Fruit fly (Drosophila melanogaster): Measurements from ENCODE around the gene dac.

The dac gene

dm6 chr2L:16521345-16522285, 35.8 kb upstream of the dac start (continued):
- TF ChIP-seq org-1 (GFP tag; optimal IDR thresholded peaks at IDR 0.05): peak; percentile 95
- peak; percentile 91 for TF ChIP-seq CG12769 (tag; optimal IDR thresholded peaks at IDR 0.05)
- peak; percentile 76 for TF ChIP-seq CG11696 (GFP tag; IDR thresholded peaks at IDR 0.05)
- peak; percentile 80 for TF ChIP-seq zen (tag; optimal IDR thresholded peaks at IDR 0.05)
- no peak for TF ChIP-seq gfzf (GFP tag; optimal IDR thresholded peaks at IDR 0.05)
- TF ChIP-seq toy (GFP tag; IDR thresholded peaks at IDR 0.05): no peak
- TF ChIP-seq CrebB (tag; optimal IDR thresholded peaks at IDR 0.05): peak; percentile 95
- TF ChIP-seq CG4328 (GFP tag; optimal IDR thresholded peaks at IDR 0.05): peak; percentile 93
- peak; percentile 71 for TF ChIP-seq sug (tag; optimal IDR thresholded peaks at IDR 0.05)
- peak; percentile 90 for TF ChIP-seq CG34376 (GFP tag; optimal IDR thresholded peaks at IDR 0.05)
- TF ChIP-seq sc (optimal IDR thresholded peaks at IDR 0.05): no peak
- peak; percentile 96 for TF ChIP-seq sc (GFP tag; optimal IDR thresholded peaks at IDR 0.05)
- peak; percentile 93 for TF ChIP-seq Mes4 (GFP tag; optimal IDR thresholded peaks at IDR 0.05)
- TF ChIP-seq CG11085 (GFP tag; IDR thresholded peaks at IDR 0.05): no peak
- TF ChIP-seq CG1832 (GFP tag; optimal IDR thresholded peaks at IDR 0.05): peak; percentile 79
- peak; percentile 80 for TF ChIP-seq Adf1 (GFP tag; IDR thresholded peaks at IDR 0.05)
- TF ChIP-seq CG12071 (GFP tag; optimal IDR thresholded peaks at IDR 0.05): peak; percentile 90
- TF ChIP-seq CG17359 (tag; optimal IDR thresholded peaks at IDR 0.05): peak; percentile 87
- peak; percentile 71 for TF ChIP-seq CG11504 (tag; optimal IDR thresholded peaks at IDR 0.05)
- peak; percentile 89 for TF ChIP-seq CG18599 (GFP tag; optimal IDR thresholded peaks at IDR 0.05)
- peak; percentile 93 for TF ChIP-seq CG4360 (GFP tag; IDR thresholded peaks at IDR 0.05)
- peak; percentile 80 for TF ChIP-seq schlank (tag; optimal IDR thresholded peaks at IDR 0.05)
- peak; percentile 67 to 82 for TF ChIP-seq chif (GFP tag; optimal IDR thresholded peaks at IDR 0.05)
- no peak for TF ChIP-seq Gsc (GFP tag; IDR thresholded peaks at IDR 0.05)
- peak; percentile 82 for TF ChIP-seq stc (GFP tag; IDR thresholded peaks at IDR 0.05)
- TF ChIP-seq sd (tag; optimal IDR thresholded peaks at IDR 0.05): peak; percentile 92
- peak; percentile 63 for TF ChIP-seq Dad (GFP tag; optimal IDR thresholded peaks at IDR 0.05)
- TF ChIP-seq slou (GFP tag; optimal IDR thresholded peaks at IDR 0.05): peak; percentile 39
- peak; percentile 73; the same call in 1 of the 2 replicates for TF ChIP-seq ara (GFP tag; IDR thresholded peaks at IDR 0.05)
- peak; percentile 93 for TF ChIP-seq ci (GFP tag; IDR thresholded peaks at IDR 0.05)

dm6 chr2L:16520475-16521344, 34.9 kb upstream of the dac start:
- no peak for TF ChIP-seq CG3995 (GFP tag; optimal IDR thresholded peaks at IDR 0.05)
- TF ChIP-seq Vsx1 (GFP tag; optimal IDR thresholded peaks at IDR 0.05): no peak
- no peak for TF ChIP-seq pb (GFP tag; optimal IDR thresholded peaks at IDR 0.05)
- TF ChIP-seq Nf-YC (tag; optimal IDR thresholded peaks at IDR 0.05): no peak
- TF ChIP-seq vvl (GFP tag; IDR thresholded peaks at IDR 0.05): peak; percentile 60; the same call in 1 of the 2 replicates
- no peak for TF ChIP-seq CG10366 (GFP tag; IDR thresholded peaks at IDR 0.05)
- no peak for TF ChIP-seq slp2 (GFP tag; optimal IDR thresholded peaks at IDR 0.05)
- no peak for TF ChIP-seq br (optimal IDR thresholded peaks at IDR 0.05)
- TF ChIP-seq CG17829 (tag; optimal IDR thresholded peaks at IDR 0.05): no peak
- no peak for TF ChIP-seq kay (GFP tag; optimal IDR thresholded peaks at IDR 0.05)
- no peak for TF ChIP-seq tin (GFP tag; optimal IDR thresholded peaks at IDR 0.05)
- TF ChIP-seq HHEX (GFP tag; optimal IDR thresholded peaks at IDR 0.05): no peak
- no peak for TF ChIP-seq Drgx (GFP tag; IDR thresholded peaks at IDR 0.05)
- TF ChIP-seq ttk (GFP tag; IDR thresholded peaks at IDR 0.05): no peak
- TF ChIP-seq CG11696 (GFP tag; IDR thresholded peaks at IDR 0.05): no peak
- TF ChIP-seq CG12155 (GFP tag; optimal IDR thresholded peaks at IDR 0.05): no peak
- no peak for TF ChIP-seq CG10147 (GFP tag; optimal IDR thresholded peaks at IDR 0.05)
- no peak for TF ChIP-seq CG17612 (GFP tag; IDR thresholded peaks at IDR 0.05)
- peak; percentile 45 for TF ChIP-seq CG34224 (GFP tag; IDR thresholded peaks at IDR 0.05; ENCODE audit: partially characterized antibody)
- 0 out of 3 replicates have a peak, but pooled peaks have one; percentile 29 for TF ChIP-seq CG6175 (GFP tag; IDR thresholded peaks at IDR 0.05)

Data from whole organism, embryonic.